Fruit fly (Drosophila melanogaster): ENCODE results near the gene Rad17.

- TF ChIP-seq CG11294 (GFP tag; IDR thresholded peaks at IDR 0.05) (no peak), Sox14 (GFP tag; optimal IDR thresholded peaks at IDR 0.05) (peak; percentile 54), esn (GFP tag; optimal IDR thresholded peaks at IDR 0.05) (peak; percentile 57), CG32006 (GFP tag; optimal IDR thresholded peaks at IDR 0.05) (no peak), CG11902 (GFP tag; optimal IDR thresholded peaks at IDR 0.05) (no peak)
Measured at dm6 chr3R:14672915-14673314, 9.9 kb upstream of the Rad17 start.

Data from whole organism, prepupa.